Fruit fly (Drosophila melanogaster) whole organism, embryonic: Measurements from ENCODE around the gene Dsp1.

ENCODE experiments used
- C15 ChIP-seq: fragments of 200-800 bp; sonication (Bioruptor generic); IDR thresholded peaks from 3 replicates; pipeline ENCODE4 v1.3.6; 2022; ENCODE audit warnings: missing biosample characterization, missing genetic modification characterization
- CG10654 ChIP-seq: fragments of 200-800 bp; sonication (Bioruptor generic); optimal IDR thresholded peaks from 2 replicates; lab custom pipeline; 2016; ENCODE audit warnings: missing biosample characterization, missing genetic modification characterization
- CG12104 ChIP-seq: fragments of 200-800 bp; sonication (Bioruptor generic); optimal IDR thresholded peaks from 3 replicates; lab custom pipeline; 2016; ENCODE audit warnings: missing biosample characterization, missing genetic modification characterization
- CG12391 ChIP-seq: fragments of 200-800 bp; sonication (Bioruptor generic); optimal IDR thresholded peaks from 3 replicates; lab custom pipeline; 2018; ENCODE audit warnings: missing biosample characterization, mild to moderate bottlenecking, missing genetic modification characterization, moderate library complexity
- CG12744 ChIP-seq: fragments of 200-800 bp; sonication (Bioruptor generic); optimal IDR thresholded peaks from 2 replicates; lab custom pipeline; 2016; ENCODE audit warnings: missing biosample characterization, missing genetic modification characterization
- CG13296 ChIP-seq: fragments of 200-800 bp; sonication (Bioruptor generic); optimal IDR thresholded peaks from 3 replicates; lab custom pipeline; 2018; ENCODE audit warnings: missing biosample characterization, mild to moderate bottlenecking, missing genetic modification characterization
- CG13775 ChIP-seq: fragments of 200-800 bp; sonication (Bioruptor generic); optimal IDR thresholded peaks from 3 replicates; lab custom pipeline; 2017; ENCODE audit warnings: missing biosample characterization, mild to moderate bottlenecking, missing genetic modification characterization
- CG14860 ChIP-seq: fragments of 200-800 bp; sonication (Bioruptor generic); IDR thresholded peaks from 3 replicates; pipeline ENCODE4 v1.3.6; 2022; ENCODE audit warnings: missing biosample characterization, missing genetic modification characterization; ENCODE audit not compliant: partially characterized antibody
- CG17829 ChIP-seq: fragments of 200-800 bp; optimal IDR thresholded peaks from 2 replicates; lab custom pipeline; 2019; ENCODE audit warnings: missing biosample characterization, mild to moderate bottlenecking, missing genetic modification characterization, moderate library complexity
- CG2120 ChIP-seq: fragments of 200-800 bp; sonication (Bioruptor generic); optimal IDR thresholded peaks from 3 replicates; lab custom pipeline; 2016; ENCODE audit warnings: missing biosample characterization, missing genetic modification characterization
- CG31441 ChIP-seq: fragments of 200-800 bp; sonication (Bioruptor generic); IDR thresholded peaks from 2 replicates; pipeline ENCODE4 v1.3.6; 2022; ENCODE audit warnings: missing biosample characterization, missing genetic modification characterization
- CG3163 ChIP-seq: fragments of 200-800 bp; sonication (Bioruptor generic); optimal IDR thresholded peaks from 3 replicates; lab custom pipeline; 2016; ENCODE audit warnings: missing biosample characterization, missing genetic modification characterization
- CG3281 ChIP-seq: fragments of 200-800 bp; sonication (Bioruptor generic); optimal IDR thresholded peaks from 3 replicates; lab custom pipeline; 2017; ENCODE audit warnings: missing biosample characterization, mild to moderate bottlenecking, missing genetic modification characterization
- CG3847 ChIP-seq: fragments of 200-800 bp; sonication (Bioruptor generic); IDR thresholded peaks from 2 replicates; pipeline ENCODE4 v1.3.6; 2022; ENCODE audit warnings: missing biosample characterization, missing genetic modification characterization
- CG4360 ChIP-seq: fragments of 200-800 bp; sonication (Bioruptor generic); IDR thresholded peaks from 2 replicates; pipeline ENCODE4 v1.3.6; 2022; ENCODE audit warnings: missing biosample characterization, missing genetic modification characterization
- CG8290 ChIP-seq, 3 experiments: fragments of 200-800 bp; sonication (Bioruptor generic); optimal IDR thresholded peaks; 2 replicates each; lab custom pipeline; 2016 to 2019; ENCODE audit warnings: missing biosample characterization in 3 of 3, missing genetic modification characterization in 3 of 3, mild to moderate bottlenecking in 2 of 3, moderate library complexity in 1 of 3
- CG8359 ChIP-seq: fragments of 200-800 bp; sonication (Bioruptor generic); optimal IDR thresholded peaks from 2 replicates; lab custom pipeline; 2017; ENCODE audit warnings: missing biosample characterization, mild to moderate bottlenecking, missing genetic modification characterization, borderline replicate concordance
- CG8924 ChIP-seq: fragments of 200-800 bp; optimal IDR thresholded peaks from 3 replicates; lab custom pipeline; 2019; ENCODE audit warnings: missing biosample characterization, mild to moderate bottlenecking, missing genetic modification characterization, moderate library complexity
- CG9437 ChIP-seq: fragments of 200-800 bp; sonication (Bioruptor generic); optimal IDR thresholded peaks from 2 replicates; lab custom pipeline; 2018; ENCODE audit warnings: missing biosample characterization, mild to moderate bottlenecking, missing genetic modification characterization
- CG9817 ChIP-seq: fragments of 200-800 bp; sonication (Bioruptor generic); optimal IDR thresholded peaks from 2 replicates; lab custom pipeline; 2018; ENCODE audit warnings: missing biosample characterization, mild to moderate bottlenecking, missing genetic modification characterization, moderate library complexity
- Chrac-16 ChIP-seq: fragments of 200-800 bp; sonication (Bioruptor generic); optimal IDR thresholded peaks from 3 replicates; lab custom pipeline; 2016; ENCODE audit warnings: missing biosample characterization, missing genetic modification characterization
- Deaf1 ChIP-seq: fragments of 200-800 bp; optimal IDR thresholded peaks from 3 replicates; lab custom pipeline; 2019; ENCODE audit warnings: missing biosample characterization, mild to moderate bottlenecking, missing genetic modification characterization, moderate library complexity
- Dll ChIP-seq: fragments of 200-800 bp; sonication (Bioruptor generic); IDR thresholded peaks from 4 replicates; pipeline ENCODE4 v1.3.6; 2022; ENCODE audit warnings: missing biosample characterization, missing genetic modification characterization; ENCODE audit not compliant: partially characterized antibody
- Dref ChIP-seq: fragments of 200-800 bp; sonication (Bioruptor generic); IDR thresholded peaks from 2 replicates; pipeline ENCODE4 v1.3.6; 2022; ENCODE audit warnings: missing biosample characterization, missing genetic modification characterization
- Ets65A ChIP-seq: fragments of 200-800 bp; sonication (Bioruptor generic); peaks from one replicate; lab custom pipeline; 2016; ENCODE audit warnings: missing biosample characterization, missing genetic modification characterization
- Hr3 ChIP-seq: fragments of 200-800 bp; sonication (Bioruptor generic); optimal IDR thresholded peaks from 3 replicates; lab custom pipeline; 2016; ENCODE audit warnings: missing biosample characterization, missing genetic modification characterization
- Hr51 ChIP-seq, 2 experiments: fragments of 200-800 bp; sonication (Bioruptor generic); optimal IDR thresholded peaks; 2 replicates in 1 of 2; 3 replicates in 1 of 2; lab custom pipeline; 2016 to 2018; ENCODE audit warnings: missing biosample characterization in 2 of 2, missing genetic modification characterization in 2 of 2, mild to moderate bottlenecking in 1 of 2, moderate library complexity in 1 of 2
- Myb ChIP-seq: fragments of 200-800 bp; sonication (Bioruptor generic); optimal IDR thresholded peaks from 2 replicates; lab custom pipeline; 2016; ENCODE audit warnings: missing biosample characterization, missing genetic modification characterization
- Nf-YC ChIP-seq: fragments of 200-800 bp; optimal IDR thresholded peaks from 3 replicates; lab custom pipeline; 2019; ENCODE audit warnings: missing biosample characterization, mild to moderate bottlenecking, missing genetic modification characterization, moderate library complexity
- Rfx ChIP-seq: fragments of 200-800 bp; sonication (Bioruptor generic); IDR thresholded peaks from 2 replicates; pipeline ENCODE4 v1.3.6; 2022; ENCODE audit warnings: missing biosample characterization, missing genetic modification characterization
- Rx ChIP-seq: fragments of 200-800 bp; sonication (Bioruptor generic); IDR thresholded peaks from 2 replicates; pipeline ENCODE4 v1.3.6; 2022; ENCODE audit warnings: missing biosample characterization, missing genetic modification characterization
- Sry-δ ChIP-seq: fragments of 200-800 bp; sonication (Bioruptor generic); optimal IDR thresholded peaks from 2 replicates; lab custom pipeline; 2016; ENCODE audit warnings: missing biosample characterization, missing genetic modification characterization
- Usf ChIP-seq: fragments of 200-800 bp; sonication (Bioruptor generic); optimal IDR thresholded peaks from 2 replicates; lab custom pipeline; 2017; ENCODE audit warnings: missing genotype, missing biosample characterization, missing genetic modification characterization
- YL-1 ChIP-seq: fragments of 200-800 bp; sonication (Bioruptor generic); optimal IDR thresholded peaks from 3 replicates; lab custom pipeline; 2017; ENCODE audit warnings: missing biosample characterization, mild to moderate bottlenecking, missing genetic modification characterization
- az2 ChIP-seq: fragments of 200-800 bp; sonication (Bioruptor generic); optimal IDR thresholded peaks from 3 replicates; lab custom pipeline; 2016; ENCODE audit warnings: missing biosample characterization, missing genetic modification characterization
- ewg ChIP-seq: fragments of 200-800 bp; sonication (Bioruptor generic); optimal IDR thresholded peaks from 3 replicates; lab custom pipeline; 2017; ENCODE audit warnings: mild to moderate bottlenecking, missing biosample characterization, missing genetic modification reagents, missing genetic modification characterization
- eyg ChIP-seq: fragments of 200-800 bp; sonication (Bioruptor generic); optimal IDR thresholded peaks from 3 replicates; lab custom pipeline; 2016; ENCODE audit warnings: missing biosample characterization, missing genetic modification characterization
- gem ChIP-seq: fragments of 200-800 bp; sonication (Bioruptor generic); optimal IDR thresholded peaks from 2 replicates; lab custom pipeline; 2019; ENCODE audit warnings: missing biosample characterization, mild to moderate bottlenecking, missing genetic modification characterization, moderate library complexity
- hbn ChIP-seq: fragments of 200-800 bp; sonication (Bioruptor generic); IDR thresholded peaks from 2 replicates; pipeline ENCODE4 v1.3.6; 2022; ENCODE audit warnings: missing biosample characterization, missing genetic modification characterization; ENCODE audit not compliant: partially characterized antibody
- klu ChIP-seq: fragments of 200-800 bp; sonication (Bioruptor generic); IDR thresholded peaks from 2 replicates; pipeline ENCODE4 v1.3.6; 2022; ENCODE audit warnings: missing biosample characterization, missing genetic modification characterization
- pnt ChIP-seq: fragments of 200-800 bp; sonication (Bioruptor generic); optimal IDR thresholded peaks from 3 replicates; lab custom pipeline; 2016; ENCODE audit warnings: missing biosample characterization, missing genetic modification characterization
- rib ChIP-seq: fragments of 200-800 bp; sonication (Bioruptor generic); IDR thresholded peaks from 2 replicates; pipeline ENCODE4 v1.3.6; 2022; ENCODE audit warnings: missing biosample characterization, missing genetic modification characterization
- stwl ChIP-seq: fragments of 200-800 bp; sonication (Bioruptor generic); optimal IDR thresholded peaks from 3 replicates; lab custom pipeline; 2018; ENCODE audit warnings: missing biosample characterization, mild to moderate bottlenecking, missing genetic modification characterization, moderate library complexity
- tna ChIP-seq: fragments of 200-800 bp; sonication (Bioruptor generic); IDR thresholded peaks from 2 replicates; pipeline ENCODE4 v1.3.6; 2022; ENCODE audit warnings: missing biosample characterization, missing genetic modification characterization; ENCODE audit not compliant: partially characterized antibody
- trem ChIP-seq: fragments of 200-800 bp; optimal IDR thresholded peaks from 3 replicates; lab custom pipeline; 2019; ENCODE audit warnings: missing biosample characterization, mild to moderate bottlenecking, missing genetic modification characterization, moderate library complexity
- vnd ChIP-seq: fragments of 200-800 bp; sonication (Bioruptor generic); IDR thresholded peaks from 3 replicates; pipeline ENCODE4 v1.3.6; 2022; ENCODE audit warnings: missing biosample characterization, missing genetic modification characterization; ENCODE audit not compliant: partially characterized antibody
- wdn ChIP-seq: fragments of 200-800 bp; sonication (Bioruptor generic); IDR thresholded peaks from 2 replicates; pipeline ENCODE4 v1.3.6; 2022; ENCODE audit warnings: missing biosample characterization, missing genetic modification characterization
- zen ChIP-seq: fragments of 200-800 bp; sonication (Bioruptor generic); optimal IDR thresholded peaks from 3 replicates; lab custom pipeline; 2018; ENCODE audit warnings: missing biosample characterization, mild to moderate bottlenecking, missing genetic modification characterization, moderate library complexity
- zf30C ChIP-seq: fragments of 200-800 bp; sonication (Bioruptor generic); optimal IDR thresholded peaks from 3 replicates; lab custom pipeline; 2018; ENCODE audit warnings: missing biosample characterization, mild to moderate bottlenecking, missing genetic modification characterization

Dsp1 gene

dm6 chrX:16286083-16286666, 47.2 kb upstream of the Dsp1 start, which contains the start of gene UQCR-14 (continued):
- peak; percentile 82 for TF ChIP-seq YL-1 (GFP tag; lab: Kevin White, UChicago)
- no peak for TF ChIP-seq Hr51 (GFP tag; optimal IDR thresholded peaks at IDR 0.05; lab: Kevin White, UChicago)
- TF ChIP-seq pnt (GFP tag; lab: Kevin White, UChicago): no peak
- TF ChIP-seq Hr3 (GFP tag; lab: Kevin White, UChicago): no peak
- TF ChIP-seq CG12391 (tag; lab: Kevin White, UChicago): peak; percentile 53
- no peak for TF ChIP-seq CG9817 (tag; lab: Kevin White, UChicago)
- TF ChIP-seq CG12744 (GFP tag; lab: Kevin White, UChicago): no peak
- TF ChIP-seq gem (tag; lab: Kevin White, UChicago): peak; percentile 13
- TF ChIP-seq CG8359 (GFP tag; lab: Kevin White, UChicago): no peak
- TF ChIP-seq Deaf1 (tag; lab: Kevin White, UChicago): no peak
- TF ChIP-seq Usf: no peak
- TF ChIP-seq az2 (GFP tag; lab: Kevin White, UChicago): no peak
- TF ChIP-seq CG3163 (GFP tag; lab: Kevin White, UChicago): peak; percentile 2
- TF ChIP-seq CG3281 (GFP tag; lab: Kevin White, UChicago): peak; percentile 46
- no peak for TF ChIP-seq wdn
- TF ChIP-seq Dll (GFP tag; lab: Robert Waterston, UW): peak; percentile 94
- peak; percentile 71 for TF ChIP-seq trem (tag; lab: Kevin White, UChicago)
- no peak for TF ChIP-seq eyg (GFP tag; lab: Kevin White, UChicago)
- peak; percentile 97 for TF ChIP-seq hbn (GFP tag; lab: Robert Waterston, UW)
- TF ChIP-seq CG9437 (GFP tag; lab: Kevin White, UChicago): peak; percentile 32
- TF ChIP-seq Chrac-16 (GFP tag; lab: Kevin White, UChicago): peak; percentile 9
- peak; percentile 96 for TF ChIP-seq vnd (GFP tag; lab: Robert Waterston, UW)
- peak; percentile 56 for TF ChIP-seq CG2120 (GFP tag; lab: Kevin White, UChicago)
- peak; percentile 44 for TF ChIP-seq Nf-YC
- peak; percentile 29; the same call in 1 of the 2 replicates for TF ChIP-seq CG31441 (GFP tag; lab: Robert Waterston, UW)
- TF ChIP-seq ewg (GFP tag; lab: Kevin White, UChicago): peak; percentile 6
- peak; percentile 53 for TF ChIP-seq CG3847
- no peak for TF ChIP-seq CG10654 (GFP tag; lab: Kevin White, UChicago)
- no peak for TF ChIP-seq klu (GFP tag; lab: Robert Waterston, UW)
- peak; percentile 96 for TF ChIP-seq CG14860 (GFP tag; lab: Robert Waterston, UW)
- TF ChIP-seq Sry-δ: peak; percentile 97
- TF ChIP-seq CG8290 (GFP tag; optimal IDR thresholded peaks at IDR 0.05; lab: Kevin White, UChicago): peak; percentile 29
- TF ChIP-seq CG8290 (tag; optimal IDR thresholded peaks at IDR 0.05; lab: Kevin White, UChicago): peak in 1 of 2 experiments; percentile 78
- peak; percentile 61 for TF ChIP-seq CG17829 (tag; lab: Kevin White, UChicago)
- peak; percentile 5 for TF ChIP-seq zen
- TF ChIP-seq CG12104 (GFP tag; lab: Kevin White, UChicago): no peak
- TF ChIP-seq tna: peak; percentile 97
- no peak for TF ChIP-seq C15 (GFP tag; lab: Robert Waterston, UW)
- TF ChIP-seq Myb (GFP tag; lab: Kevin White, UChicago): peak; percentile 88
- peak; percentile 99 for TF ChIP-seq Dref (GFP tag; lab: Robert Waterston, UW)
- TF ChIP-seq Ets65A (GFP tag; lab: Kevin White, UChicago): peak; percentile 67
- peak; percentile 44; the same call in 1 of the 2 replicates for TF ChIP-seq rib (GFP tag; lab: Robert Waterston, UW)
- TF ChIP-seq Rfx: peak; percentile 61
- peak; percentile 44 for TF ChIP-seq CG13296 (GFP tag; lab: Kevin White, UChicago)
- TF ChIP-seq stwl: peak; percentile 90
- no peak for TF ChIP-seq CG4360 (GFP tag; lab: Robert Waterston, UW)
- no peak for TF ChIP-seq Rx (GFP tag; lab: Robert Waterston, UW)
- TF ChIP-seq CG8924 (tag; lab: Kevin White, UChicago): peak; percentile 33
- peak; percentile 12 for TF ChIP-seq CG13775
- peak; percentile 40 for TF ChIP-seq zf30C (GFP tag; lab: Kevin White, UChicago)
